Fruit fly (Drosophila melanogaster) whole organism, prepupa: ENCODE results near the gene yata.

ENCODE experiments used
- Lpt ChIP-seq: fragments of 200-800 bp; sonication (Bioruptor generic); optimal IDR thresholded peaks from 3 replicates; lab custom pipeline; 2016; ENCODE audit warnings: missing biosample characterization, missing genetic modification characterization
- lz ChIP-seq: fragments of 200-800 bp; sonication (Bioruptor generic); optimal IDR thresholded peaks from 3 replicates; lab custom pipeline; 2016; ENCODE audit warnings: missing biosample characterization, missing genetic modification characterization

dm6 chr3R:29781874-29782273 is 32.9 kb downstream of the yata start:
- TF ChIP-seq Lpt (GFP tag; lab: Kevin White, UChicago): no peak
- TF ChIP-seq lz (GFP tag; lab: Kevin White, UChicago): no peak
